Worm (Caenorhabditis elegans) whole organism, L2 larva: ENCODE measurements around the gene Y39B6A.34.

Source experiments
- Y55F3AM.14 ChIP-seq: fragments of 200-800 bp; sonication (Bioruptor generic); optimal IDR thresholded peaks from 2 replicates; lab custom pipeline; 2018; ENCODE audit warnings: mild to moderate bottlenecking, missing genetic modification characterization, missing compliant biosample characterization
- alr-1 ChIP-seq: fragments of 150-350 bp; optimal IDR thresholded peaks from 2 replicates; lab custom pipeline; 2014; ENCODE audit warnings: missing biosample characterization, missing genetic modification characterization
- aly-2 ChIP-seq: fragments of 150-350 bp; optimal IDR thresholded peaks from 2 replicates; lab custom pipeline; 2014; ENCODE audit warnings: missing biosample characterization, missing genetic modification characterization
- ceh-82 ChIP-seq: fragments of 150-350 bp; optimal IDR thresholded peaks from 2 replicates; lab custom pipeline; 2014; ENCODE audit warnings: missing biosample characterization, missing genetic modification characterization
- fos-1 ChIP-seq: fragments of 150-350 bp; optimal IDR thresholded peaks from 2 replicates; lab custom pipeline; 2014; ENCODE audit warnings: missing biosample characterization, missing genetic modification characterization
- nhr-11 ChIP-seq: fragments of 150-350 bp; optimal IDR thresholded peaks from 2 replicates; lab custom pipeline; 2014; ENCODE audit warnings: missing biosample characterization, missing genetic modification characterization
- nhr-12 ChIP-seq: fragments of 150-350 bp; optimal IDR thresholded peaks from 2 replicates; lab custom pipeline; 2014; ENCODE audit warnings: missing biosample characterization, missing genetic modification characterization
- nhr-21 ChIP-seq: fragments of 150-350 bp; optimal IDR thresholded peaks from 2 replicates; lab custom pipeline; 2014; ENCODE audit warnings: missing biosample characterization, missing genetic modification characterization
- nhr-25 ChIP-seq: fragments of 150-350 bp; sonication (generic microtip); optimal IDR thresholded peaks from 3 replicates; lab custom pipeline; 2014; ENCODE audit warnings: missing biosample characterization, missing genetic modification characterization
- sma-9 ChIP-seq, 2 experiments: fragments of 150-350 bp in 1 of 2; sonication (generic microtip) in 1 of 2; optimal IDR thresholded peaks; 2 replicates each; lab custom pipeline; 2014 to 2016; ENCODE audit warnings: missing genetic modification characterization in 2 of 2, mild to moderate bottlenecking in 1 of 2, missing biosample characterization in 1 of 2, missing compliant biosample characterization in 1 of 2, missing genetic modification reagents in 1 of 2, moderate library complexity in 1 of 2
- unc-62 ChIP-seq: fragments of 150-350 bp; optimal IDR thresholded peaks from 2 replicates; lab custom pipeline; 2014; ENCODE audit warnings: missing biosample characterization, missing genetic modification reagents, missing genetic modification characterization

ce11 chrV:18986103-18986502 lies 14.7 kb upstream of the Y39B6A.34 start:
- TF ChIP-seq nhr-12 (tag; lab: Kevin White, UChicago), result no peak
- TF ChIP-seq ceh-82, result no peak
- TF ChIP-seq aly-2 (tag; lab: Kevin White, UChicago), result no peak
- no peak for TF ChIP-seq nhr-25 (tag; lab: Kevin White, UChicago)
- no peak for TF ChIP-seq nhr-11 (tag; lab: Kevin White, UChicago)
- no peak for TF ChIP-seq nhr-21 (tag; lab: Kevin White, UChicago)
- TF ChIP-seq sma-9 (GFP tag; optimal IDR thresholded peaks at IDR 0.05; lab: Kevin White, UChicago), result no peak
- no peak for TF ChIP-seq sma-9 (tag; optimal IDR thresholded peaks at IDR 0.05; lab: Kevin White, UChicago)
- no peak for TF ChIP-seq Y55F3AM.14 (GFP tag; lab: Kevin White, UChicago)
- TF ChIP-seq unc-62, result no peak
- TF ChIP-seq alr-1 (tag; lab: Kevin White, UChicago), result no peak
- TF ChIP-seq fos-1, result no peak
